Worm (Caenorhabditis elegans): Measurements from ENCODE around the gene C16C8.11.

DNA sequence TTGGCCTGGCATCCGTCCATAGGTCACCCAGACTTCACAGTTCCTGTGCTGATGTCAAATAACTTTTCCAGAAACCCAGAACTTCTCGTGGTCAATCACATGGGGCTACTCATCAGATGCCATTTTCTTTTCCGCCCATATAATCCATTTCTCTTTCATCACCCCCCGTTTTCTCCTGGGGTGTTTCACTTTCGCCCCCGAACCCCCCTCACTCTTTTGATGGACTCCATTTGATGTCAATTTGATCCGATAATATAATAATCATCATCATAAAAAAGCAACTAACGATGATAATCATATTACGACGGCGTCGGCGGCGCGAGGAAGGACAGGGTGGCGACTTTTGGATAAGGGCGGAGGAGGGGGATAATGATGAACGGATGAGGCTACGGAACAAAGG is 15.2 kb upstream of the C16C8.11 start:
- TF ChIP-seq snpc-4 (tag; optimal IDR thresholded peaks at IDR 0.05) (no peak), ces-1 (GFP tag; optimal IDR thresholded peaks at IDR 0.05) (no peak), unc-62 (GFP tag; optimal IDR thresholded peaks at IDR 0.05) (no peak), sup-37 (GFP tag; optimal IDR thresholded peaks at IDR 0.05) (no peak)

Data from whole organism, L1 larva.